Worm (Caenorhabditis elegans) whole organism, midembryonic: ENCODE results near the gene bath-7.

Experiments used
- cog-1 ChIP-seq: sonication (generic microtip); optimal IDR thresholded peaks from 2 replicates; lab custom pipeline; 2016; ENCODE audit warnings: missing genetic modification characterization, missing compliant biosample characterization
- klf-2 ChIP-seq: fragments of 200-800 bp; sonication (Bioruptor generic); conservative IDR thresholded peaks from 2 replicates; pipeline ENCODE4 v1.3.6; 2022; ENCODE audit warnings: missing genetic modification reagents, missing genetic modification characterization, missing compliant biosample characterization
- tab-1 ChIP-seq: fragments of 200-800 bp; sonication (Bioruptor generic); IDR thresholded peaks from 2 replicates; pipeline ENCODE4 v1.3.6; 2022; ENCODE audit warnings: missing genetic modification characterization, missing compliant biosample characterization
- ztf-23 ChIP-seq: fragments of 200-800 bp; sonication (Bioruptor generic); IDR thresholded peaks from 2 replicates; pipeline ENCODE4 v1.3.6; 2022; ENCODE audit warnings: missing genetic modification reagents, missing genetic modification characterization, missing compliant biosample characterization
- ztf-29 ChIP-seq: fragments of 200-800 bp; sonication (Bioruptor generic); IDR thresholded peaks from 2 replicates; pipeline ENCODE4 v1.3.6; 2022; ENCODE audit warnings: missing genetic modification reagents, missing genetic modification characterization, missing compliant biosample characterization

- TF ChIP-seq ztf-23 (GFP tag; lab: Robert Waterston, UW) (no peak), ztf-29 (no peak), cog-1 (tag; lab: Kevin White, UChicago) (no peak), tab-1 (GFP tag; lab: Robert Waterston, UW) (no peak), klf-2 (GFP tag; lab: Robert Waterston, UW) (no peak)
Measured at ce11 chrII:1946427-1946826, 25.5 kb upstream of the bath-7 start, which contains the start of gene math-48.
